Worm (Caenorhabditis elegans) whole organism, L3 larva: Measurements from ENCODE around the gene sulp-2.

Experiments
- aly-2 ChIP-seq: fragments of 150-350 bp; optimal IDR thresholded peaks from 2 replicates; lab custom pipeline; 2014; ENCODE audit warnings: missing biosample characterization, missing genetic modification characterization
- ceh-82 ChIP-seq: fragments of 150-350 bp; optimal IDR thresholded peaks from 2 replicates; lab custom pipeline; 2014; ENCODE audit warnings: missing biosample characterization, missing genetic modification characterization
- daf-12 ChIP-seq: fragments of 150-350 bp; optimal IDR thresholded peaks from 2 replicates; lab custom pipeline; 2014; ENCODE audit warnings: missing biosample characterization, missing genetic modification reagents, missing genetic modification characterization
- jun-1 ChIP-seq: fragments of 150-350 bp; optimal IDR thresholded peaks from 2 replicates; lab custom pipeline; 2014; ENCODE audit warnings: missing biosample characterization, missing genetic modification reagents, missing genetic modification characterization
- lin-15B ChIP-seq: fragments of 150-350 bp; optimal IDR thresholded peaks from 2 replicates; lab custom pipeline; 2014; ENCODE audit warnings: missing biosample characterization, missing genetic modification characterization
- mdl-1 ChIP-seq: fragments of 150-350 bp; optimal IDR thresholded peaks from 2 replicates; lab custom pipeline; 2014; ENCODE audit warnings: missing biosample characterization, missing genetic modification characterization
- nhr-11 ChIP-seq: fragments of 150-350 bp; optimal IDR thresholded peaks from 2 replicates; lab custom pipeline; 2014; ENCODE audit warnings: missing biosample characterization, missing genetic modification characterization
- nhr-237 ChIP-seq: fragments of 150-350 bp; optimal IDR thresholded peaks from 2 replicates; lab custom pipeline; 2014; ENCODE audit warnings: missing biosample characterization, missing genetic modification characterization
- pha-4 ChIP-seq: fragments of 150-350 bp; optimal IDR thresholded peaks from 2 replicates; lab custom pipeline; 2014; ENCODE audit warnings: missing biosample characterization, missing genetic modification reagents, missing genetic modification characterization
- skn-1 ChIP-seq: fragments of 150-350 bp; optimal IDR thresholded peaks from 2 replicates; lab custom pipeline; 2014; ENCODE audit warnings: missing biosample characterization, missing genetic modification characterization
- unc-62 ChIP-seq: fragments of 150-350 bp; sonication (generic microtip); optimal IDR thresholded peaks from 4 replicates; lab custom pipeline; 2014; ENCODE audit warnings: missing biosample characterization, missing genetic modification reagents, missing genetic modification characterization

- TF ChIP-seq daf-12 (tag; lab: Kevin White, UChicago) (no peak), unc-62 (GFP tag; lab: Kevin White, UChicago) (no peak), pha-4 (tag; lab: Kevin White, UChicago) (no peak), nhr-237 (tag; lab: Kevin White, UChicago) (no peak), jun-1 (no peak), nhr-11 (tag; lab: Kevin White, UChicago) (no peak), lin-15B (no peak), ceh-82 (no peak), aly-2 (tag; lab: Kevin White, UChicago) (no peak), skn-1 (tag; lab: Kevin White, UChicago) (no peak), mdl-1 (tag; lab: Kevin White, UChicago) (no peak)
These were observed 16.9 kb upstream of the sulp-2 start for ce11 chrX:5616000-5616399.
